Worm (Caenorhabditis elegans) whole organism, midembryonic: ENCODE data around the gene T21B4.3.

ENCODE experiments used
- T22C8.4 ChIP-seq: fragments of 200-800 bp; sonication (Bioruptor generic); IDR thresholded peaks from 2 replicates; pipeline ENCODE4 v1.3.6; 2022; ENCODE audit warnings: missing genetic modification characterization, missing compliant biosample characterization
- flt-1 ChIP-seq: fragments of 200-800 bp; sonication (Bioruptor generic); IDR thresholded peaks from 2 replicates; pipeline ENCODE4 v1.3.6; 2022; ENCODE audit warnings: missing genetic modification characterization, missing compliant biosample characterization
- klf-2 ChIP-seq: fragments of 200-800 bp; sonication (Bioruptor generic); conservative IDR thresholded peaks from 2 replicates; pipeline ENCODE4 v1.3.6; 2022; ENCODE audit warnings: missing genetic modification reagents, missing genetic modification characterization, missing compliant biosample characterization
- med-1 ChIP-seq: sonication (generic microtip); optimal IDR thresholded peaks from 2 replicates; lab custom pipeline; 2017; ENCODE audit warnings: missing genetic modification characterization, mild to moderate bottlenecking, missing compliant biosample characterization, antibody characterized with exemption, missing genetic modification reagents; ENCODE audit not compliant: insufficient read depth
- ref-1 ChIP-seq: fragments of 200-800 bp; sonication (Bioruptor generic); conservative IDR thresholded peaks from 2 replicates; pipeline ENCODE4 v1.3.6; 2022; ENCODE audit warnings: missing genetic modification reagents, missing genetic modification characterization, missing compliant biosample characterization

DNA sequence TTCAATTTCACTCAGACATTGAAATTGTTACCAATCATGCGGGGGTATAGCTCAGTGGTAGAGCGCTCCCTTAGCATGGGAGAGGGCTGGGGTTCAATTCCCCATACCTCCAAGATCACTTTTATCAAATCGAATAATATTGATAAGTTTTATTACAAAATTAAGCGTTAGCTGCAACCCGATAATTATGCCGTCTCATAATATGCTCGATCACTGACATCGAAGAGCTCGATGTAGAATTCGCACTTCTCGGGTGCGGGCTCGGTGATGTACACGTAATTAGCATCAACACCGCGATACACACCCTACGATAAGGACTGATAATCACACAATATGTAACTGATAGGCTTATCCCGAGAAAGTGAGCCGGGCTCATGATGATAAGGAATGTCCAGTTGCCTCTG, 45.7 kb upstream of the T21B4.3 start:
- TF ChIP-seq klf-2 (GFP tag; lab: Robert Waterston, UW) (no peak), ref-1 (no peak), flt-1 (GFP tag; lab: Robert Waterston, UW) (no peak), med-1 (GFP tag; lab: Kevin White, UChicago) (no peak), T22C8.4 (GFP tag; lab: Robert Waterston, UW) (no peak)
